Worm (Caenorhabditis elegans) whole organism, L4 larva: Measurements from ENCODE around the gene exos-4.1.

Experiments used
- ceh-82 ChIP-seq: sonication (generic microtip); optimal IDR thresholded peaks from 2 replicates; lab custom pipeline; 2017; ENCODE audit warnings: missing biosample characterization, missing genetic modification characterization
- nhr-76 ChIP-seq: fragments of 150-350 bp; optimal IDR thresholded peaks from 2 replicates; lab custom pipeline; 2014; ENCODE audit warnings: missing biosample characterization, missing genetic modification characterization
- nhr-77 ChIP-seq: fragments of 150-350 bp; optimal IDR thresholded peaks from 2 replicates; lab custom pipeline; 2014; ENCODE audit warnings: missing biosample characterization, missing genetic modification characterization

- no peak for TF ChIP-seq ceh-82
- TF ChIP-seq nhr-77 (tag; lab: Kevin White, UChicago): no peak
- TF ChIP-seq nhr-76 (tag; lab: Kevin White, UChicago): no peak
Observed at ce11 chrIV:13080861-13081260, 17.9 kb upstream of the exos-4.1 start.
